Worm (Caenorhabditis elegans) whole organism, L1 larva: Measurements from ENCODE around the gene phf-32.

Source experiments
- ama-1 ChIP-seq: fragments of 150-350 bp; optimal IDR thresholded peaks from 2 replicates; lab custom pipeline; 2014
- egl-13 ChIP-seq: sonication (generic microtip); optimal IDR thresholded peaks from 2 replicates; lab custom pipeline; 2016; ENCODE audit warnings: missing genotype, missing genetic modification reagents, missing genetic modification characterization, missing compliant biosample characterization
- mep-1 ChIP-seq: fragments of 150-350 bp; optimal IDR thresholded peaks from 2 replicates; lab custom pipeline; 2014; ENCODE audit warnings: missing biosample characterization, missing genetic modification characterization
- nhr-28 ChIP-seq: fragments of 150-350 bp; optimal IDR thresholded peaks from 2 replicates; lab custom pipeline; 2014; ENCODE audit warnings: missing biosample characterization, missing genetic modification characterization
- pag-3 ChIP-seq: sonication (generic microtip); optimal IDR thresholded peaks from 2 replicates; lab custom pipeline; 2017; ENCODE audit warnings: missing genetic modification characterization, mild to moderate bottlenecking, missing compliant biosample characterization, antibody characterized with exemption, borderline replicate concordance; ENCODE audit not compliant: insufficient read depth
- unc-130 ChIP-seq: fragments of 150-350 bp; optimal IDR thresholded peaks from 2 replicates; lab custom pipeline; 2017; ENCODE audit warnings: missing biosample characterization, missing genetic modification characterization, inconsistent platforms

DNA sequence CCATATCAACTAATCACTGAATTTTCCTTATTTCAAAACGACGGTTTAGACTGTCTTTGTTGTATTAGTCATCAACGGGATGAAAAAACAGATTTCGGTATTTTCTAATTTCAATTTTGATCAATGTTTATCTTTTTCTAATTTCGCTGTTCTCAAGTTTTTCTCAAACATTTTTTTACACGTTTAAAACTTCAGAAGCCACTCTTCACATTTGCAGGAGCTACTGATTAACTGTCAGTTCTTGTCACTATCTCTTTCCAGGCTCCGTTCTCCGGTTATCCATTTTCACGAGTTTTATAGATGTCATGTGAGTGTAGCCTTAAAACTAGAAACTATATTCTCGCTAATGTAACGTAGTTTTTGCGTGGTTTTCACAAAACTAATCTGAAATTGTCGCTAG lies 16.1 kb upstream of the phf-32 start, which contains the start of gene C04B4.4:
- TF ChIP-seq ama-1 (lab: Kevin White, UChicago) (no peak), pag-3 (tag; lab: Kevin White, UChicago) (no peak), unc-130 (tag; lab: Kevin White, UChicago) (no peak), mep-1 (tag; lab: Kevin White, UChicago) (no peak), egl-13 (tag; lab: Kevin White, UChicago) (no peak), nhr-28 (tag; lab: Kevin White, UChicago) (no peak)
